Worm (Caenorhabditis elegans) whole organism, L1 larva: ENCODE data around the gene rike-1.

ENCODE experiments used
- C04F5.9 ChIP-seq: sonication (generic microtip); optimal IDR thresholded peaks from 2 replicates; lab custom pipeline; 2016; ENCODE audit warnings: missing genetic modification characterization, missing compliant biosample characterization
- C16A3.4 ChIP-seq: fragments of 150-350 bp; optimal IDR thresholded peaks from 2 replicates; lab custom pipeline; 2014; ENCODE audit warnings: missing biosample characterization, missing genetic modification characterization
- C34B4.2 ChIP-seq: sonication (generic microtip); optimal IDR thresholded peaks from 2 replicates; lab custom pipeline; 2017; ENCODE audit warnings: mild to moderate bottlenecking, missing genetic modification characterization, missing compliant biosample characterization
- Y116A8C.19 ChIP-seq: sonication (generic microtip); optimal IDR thresholded peaks from 2 replicates; lab custom pipeline; 2016; ENCODE audit warnings: missing compliant biosample characterization, missing genetic modification characterization, borderline replicate concordance
- alr-1 ChIP-seq: fragments of 200-800 bp; sonication (Bioruptor generic); optimal IDR thresholded peaks from 2 replicates; lab custom pipeline; 2018; ENCODE audit warnings: borderline replicate concordance, mild to moderate bottlenecking, missing genetic modification characterization, missing compliant biosample characterization
- ama-1 ChIP-seq: fragments of 150-350 bp; optimal IDR thresholded peaks from 2 replicates; lab custom pipeline; 2014
- blmp-1 ChIP-seq: fragments of 150-350 bp; optimal IDR thresholded peaks from 2 replicates; lab custom pipeline; 2014; ENCODE audit warnings: missing biosample characterization, missing genetic modification characterization
- ceh-63 ChIP-seq: fragments of 200-800 bp; sonication (Bioruptor generic); optimal IDR thresholded peaks from 2 replicates; lab custom pipeline; 2018; ENCODE audit warnings: mild to moderate bottlenecking, missing genetic modification characterization, missing compliant biosample characterization
- ceh-8 ChIP-seq: fragments of 200-800 bp; sonication (Bioruptor generic); optimal IDR thresholded peaks from 2 replicates; lab custom pipeline; 2018; ENCODE audit warnings: mild to moderate bottlenecking, missing genetic modification characterization, moderate library complexity, missing compliant biosample characterization
- ceh-90 ChIP-seq: sonication (generic microtip); optimal IDR thresholded peaks from 2 replicates; lab custom pipeline; 2016; ENCODE audit warnings: missing genetic modification characterization, missing compliant biosample characterization
- ces-1 ChIP-seq: fragments of 150-350 bp; optimal IDR thresholded peaks from 2 replicates; lab custom pipeline; 2014; ENCODE audit warnings: missing biosample characterization, missing genetic modification reagents, missing genetic modification characterization
- dsc-1 ChIP-seq: sonication (generic microtip); optimal IDR thresholded peaks from 2 replicates; lab custom pipeline; 2016; ENCODE audit warnings: mild to moderate bottlenecking, missing genetic modification characterization, missing compliant biosample characterization
- efl-1 ChIP-seq, 4 experiments: fragments of 150-350 bp; optimal IDR thresholded peaks in 3 of 4; peaks in 1 of 4; 1 replicate in 1 of 4; 2 replicates in 3 of 4; lab custom pipeline; 2014; ENCODE audit warnings: missing biosample characterization in 2 of 4, missing genetic modification characterization in 2 of 4, missing genetic modification reagents in 2 of 4
- egl-13 ChIP-seq: sonication (generic microtip); optimal IDR thresholded peaks from 2 replicates; lab custom pipeline; 2016; ENCODE audit warnings: missing genotype, missing genetic modification reagents, missing genetic modification characterization, missing compliant biosample characterization
- elt-2 ChIP-seq: sonication (generic microtip); optimal IDR thresholded peaks from 2 replicates; lab custom pipeline; 2016; ENCODE audit warnings: missing genetic modification characterization, mild to moderate bottlenecking, inconsistent platforms, missing compliant biosample characterization, missing genetic modification reagents
- fkh-10 ChIP-seq: sonication (generic microtip); optimal IDR thresholded peaks from 2 replicates; lab custom pipeline; 2017; ENCODE audit warnings: missing biosample characterization, missing genetic modification reagents, missing genetic modification characterization
- fkh-8 ChIP-seq: sonication (generic microtip); optimal IDR thresholded peaks from 2 replicates; lab custom pipeline; 2016; ENCODE audit warnings: mild to moderate bottlenecking, missing genetic modification characterization, missing compliant biosample characterization
- grh-1 ChIP-seq: fragments of 200-800 bp; sonication (Bioruptor generic); IDR thresholded peaks from 2 replicates; pipeline ENCODE4 v1.3.6; 2022; ENCODE audit warnings: missing genetic modification reagents, missing genetic modification characterization, missing compliant biosample characterization
- hpl-2 ChIP-seq: fragments of 150-350 bp; optimal IDR thresholded peaks from 2 replicates; lab custom pipeline; 2014; ENCODE audit warnings: missing biosample characterization, missing genetic modification reagents, missing genetic modification characterization
- irx-1 ChIP-seq: sonication (generic microtip); optimal IDR thresholded peaks from 2 replicates; lab custom pipeline; 2016; ENCODE audit warnings: missing genetic modification characterization, missing compliant biosample characterization
- jun-1 ChIP-seq: fragments of 150-350 bp; optimal IDR thresholded peaks from 2 replicates; lab custom pipeline; 2014; ENCODE audit warnings: missing biosample characterization, missing genetic modification reagents, missing genetic modification characterization
- lin-13 ChIP-seq: fragments of 150-350 bp; optimal IDR thresholded peaks from 2 replicates; lab custom pipeline; 2014; ENCODE audit warnings: missing biosample characterization, missing genetic modification reagents, missing genetic modification characterization
- lin-15B ChIP-seq: fragments of 150-350 bp; sonication (generic microtip); optimal IDR thresholded peaks from 3 replicates; lab custom pipeline; 2014; ENCODE audit warnings: missing biosample characterization, missing genetic modification characterization
- lin-35 ChIP-seq, 2 experiments: fragments of 150-350 bp; optimal IDR thresholded peaks; 2 replicates each; lab custom pipeline; 2014; ENCODE audit warnings: missing biosample characterization in 2 of 2, missing genetic modification characterization in 2 of 2, missing genetic modification reagents in 2 of 2
- lsy-2 ChIP-seq, 2 experiments: fragments of 150-350 bp; optimal IDR thresholded peaks; 2 replicates each; lab custom pipeline; 2014; ENCODE audit warnings: missing biosample characterization in 2 of 2, missing genetic modification characterization in 2 of 2
- mef-2 ChIP-seq: fragments of 150-350 bp; optimal IDR thresholded peaks from 2 replicates; lab custom pipeline; 2014; ENCODE audit warnings: missing biosample characterization, missing genetic modification characterization
- nhr-11 ChIP-seq: fragments of 150-350 bp; optimal IDR thresholded peaks from 2 replicates; lab custom pipeline; 2014; ENCODE audit warnings: missing biosample characterization, missing genetic modification characterization
- nhr-19 ChIP-seq: fragments of 200-800 bp; sonication (Bioruptor generic); conservative IDR thresholded peaks from 2 replicates; pipeline ENCODE4 v1.3.6; 2022; ENCODE audit warnings: missing genetic modification characterization, missing compliant biosample characterization
- nhr-20 ChIP-seq: sonication (generic microtip); optimal IDR thresholded peaks from 2 replicates; lab custom pipeline; 2016; ENCODE audit warnings: mild to moderate bottlenecking, missing genetic modification characterization, missing compliant biosample characterization
- nhr-237 ChIP-seq: fragments of 150-350 bp; optimal IDR thresholded peaks from 2 replicates; lab custom pipeline; 2014; ENCODE audit warnings: missing biosample characterization, missing genetic modification characterization
- nhr-47 ChIP-seq: sonication (generic microtip); optimal IDR thresholded peaks from 2 replicates; lab custom pipeline; 2016; ENCODE audit warnings: mild to moderate bottlenecking, missing genetic modification characterization, moderate library complexity, missing compliant biosample characterization
- nhr-71 ChIP-seq: sonication (generic microtip); optimal IDR thresholded peaks from 2 replicates; lab custom pipeline; 2016; ENCODE audit warnings: mild to moderate bottlenecking, missing genetic modification characterization, moderate library complexity, missing compliant biosample characterization
- nhr-85 ChIP-seq: sonication (generic microtip); peaks from one replicate; lab custom pipeline; 2016; ENCODE audit warnings: missing genetic modification characterization, inconsistent platforms, missing compliant biosample characterization
- pax-3 ChIP-seq: fragments of 200-800 bp; sonication (Bioruptor generic); optimal IDR thresholded peaks from 2 replicates; lab custom pipeline; 2018; ENCODE audit warnings: mild to moderate bottlenecking, missing genetic modification characterization, moderate library complexity, missing compliant biosample characterization
- rnt-1 ChIP-seq: sonication (generic microtip); optimal IDR thresholded peaks from 2 replicates; lab custom pipeline; 2016; ENCODE audit warnings: mild to moderate bottlenecking, missing genetic modification characterization, moderate library complexity, missing compliant biosample characterization
- snu-23 ChIP-seq: sonication (generic microtip); optimal IDR thresholded peaks from 2 replicates; lab custom pipeline; 2016; ENCODE audit warnings: missing genetic modification characterization, missing compliant biosample characterization
- sox-4 ChIP-seq: sonication (generic microtip); optimal IDR thresholded peaks from 2 replicates; lab custom pipeline; 2016; ENCODE audit warnings: missing genetic modification characterization, missing compliant biosample characterization
- sup-37 ChIP-seq: fragments of 200-800 bp; sonication (Bioruptor generic); optimal IDR thresholded peaks from 2 replicates; lab custom pipeline; 2018; ENCODE audit warnings: mild to moderate bottlenecking, missing genetic modification characterization, missing compliant biosample characterization
- swsn-7 ChIP-seq: sonication (generic microtip); optimal IDR thresholded peaks from 2 replicates; lab custom pipeline; 2016; ENCODE audit warnings: missing genetic modification characterization, missing compliant biosample characterization
- tlp-1 ChIP-seq: fragments of 150-350 bp; optimal IDR thresholded peaks from 2 replicates; lab custom pipeline; 2014; ENCODE audit warnings: missing biosample characterization, missing genetic modification characterization
- unc-30 ChIP-seq: sonication (generic microtip); optimal IDR thresholded peaks from 2 replicates; lab custom pipeline; 2017; ENCODE audit warnings: missing biosample characterization, missing genetic modification characterization
- vab-15 ChIP-seq: sonication (generic microtip); optimal IDR thresholded peaks from 2 replicates; lab custom pipeline; 2017; ENCODE audit warnings: missing genotype, mild to moderate bottlenecking, missing genetic modification characterization, missing compliant biosample characterization
- zag-1 ChIP-seq: fragments of 150-350 bp; optimal IDR thresholded peaks from 2 replicates; lab custom pipeline; 2014; ENCODE audit warnings: missing biosample characterization, missing genetic modification characterization

The rike-1 gene

DNA sequence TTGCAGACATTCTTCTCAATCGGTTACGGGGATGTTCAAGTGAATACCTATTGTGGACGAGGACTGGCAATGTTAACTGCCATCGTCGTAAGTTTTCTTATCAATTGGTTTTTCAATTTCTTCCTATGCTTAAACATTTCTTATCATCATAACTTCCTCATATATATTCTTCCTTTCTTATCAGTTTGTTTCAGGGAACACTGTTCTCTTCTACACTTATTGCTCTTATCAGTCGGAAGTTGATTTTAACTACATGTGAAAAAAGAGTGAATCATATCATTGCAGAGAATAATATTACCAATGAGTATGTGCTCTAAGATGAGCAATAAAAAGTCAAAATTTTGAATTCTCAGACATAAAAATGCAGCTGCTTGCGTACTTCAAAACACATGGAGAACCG, 3.5 kb downstream of the rike-1 start:
- peak in 1 of 2 experiments; percentile 3 for TF ChIP-seq lsy-2 (tag; optimal IDR thresholded peaks at IDR 0.05; lab: Kevin White, UChicago)
- TF ChIP-seq irx-1 (tag; lab: Kevin White, UChicago), result no peak
- peak; percentile 21 for TF ChIP-seq jun-1 (tag; lab: Kevin White, UChicago)
- TF ChIP-seq efl-1 (optimal IDR thresholded peaks at IDR 0.05; lab: Kevin White, UChicago), result no peak
- peak in 1 of 2 experiments; percentile 85 for TF ChIP-seq efl-1 (GFP tag; optimal IDR thresholded peaks at IDR 0.05 in 1 of 2; lab: Kevin White, UChicago)
- TF ChIP-seq dsc-1 (tag; lab: Kevin White, UChicago), result no peak
- TF ChIP-seq hpl-2 (GFP tag; lab: Kevin White, UChicago), result no peak
- TF ChIP-seq fkh-8, result no peak
- TF ChIP-seq elt-2 (tag; lab: Kevin White, UChicago), result peak; percentile 64
- no peak for TF ChIP-seq unc-30 (tag; lab: Kevin White, UChicago)
- TF ChIP-seq ceh-8, result no peak
- TF ChIP-seq rnt-1, result no peak
- no peak for TF ChIP-seq Y116A8C.19
- TF ChIP-seq blmp-1 (tag; lab: Kevin White, UChicago), result no peak
- TF ChIP-seq lin-15B (tag; lab: Kevin White, UChicago), result no peak
- TF ChIP-seq nhr-47 (tag; lab: Kevin White, UChicago), result no peak
- TF ChIP-seq ama-1 (lab: Kevin White, UChicago), result no peak
- TF ChIP-seq sup-37, result no peak
- TF ChIP-seq C34B4.2 (tag; lab: Kevin White, UChicago), result no peak
- no peak for TF ChIP-seq nhr-19 (GFP tag; lab: Robert Waterston, UW)
- no peak for TF ChIP-seq fkh-10 (GFP tag; lab: Kevin White, UChicago)
- TF ChIP-seq nhr-11 (tag; lab: Kevin White, UChicago), result no peak
- TF ChIP-seq nhr-85 (tag; lab: Kevin White, UChicago), result no peak
- TF ChIP-seq snu-23 (GFP tag; lab: Kevin White, UChicago), result no peak
- TF ChIP-seq nhr-237 (tag; lab: Kevin White, UChicago), result no peak
- no peak for TF ChIP-seq tlp-1 (tag; lab: Kevin White, UChicago)
- TF ChIP-seq C04F5.9, result no peak
- no peak for TF ChIP-seq ceh-90

DNA sequence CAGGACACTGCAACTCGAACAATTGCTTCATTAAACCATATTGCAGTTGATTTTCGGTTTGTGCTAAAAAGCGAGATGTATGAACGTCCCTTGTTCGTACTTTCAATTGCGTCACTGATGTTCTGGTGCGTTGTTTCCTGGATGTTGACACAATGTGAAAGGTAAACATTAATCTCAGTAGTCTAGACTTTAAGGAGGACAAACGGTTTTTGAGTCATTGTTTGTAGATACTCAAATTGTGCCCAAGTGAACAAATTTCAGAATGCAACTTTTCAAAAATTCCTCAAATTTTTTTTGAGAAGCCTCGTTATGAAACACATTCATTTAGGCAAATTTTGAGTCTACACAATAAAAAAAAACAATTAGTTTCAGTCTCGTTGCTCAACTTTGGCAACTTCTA, 4.7 kb downstream of the rike-1 start:
- no peak for TF ChIP-seq efl-1 (optimal IDR thresholded peaks at IDR 0.05; lab: Kevin White, UChicago)
- peak in 1 of 2 experiments; percentile 11 for TF ChIP-seq efl-1 (GFP tag; optimal IDR thresholded peaks at IDR 0.05 in 1 of 2; lab: Kevin White, UChicago)
- no peak for TF ChIP-seq rnt-1
- TF ChIP-seq, all 84 proteins: peak for 1

DNA sequence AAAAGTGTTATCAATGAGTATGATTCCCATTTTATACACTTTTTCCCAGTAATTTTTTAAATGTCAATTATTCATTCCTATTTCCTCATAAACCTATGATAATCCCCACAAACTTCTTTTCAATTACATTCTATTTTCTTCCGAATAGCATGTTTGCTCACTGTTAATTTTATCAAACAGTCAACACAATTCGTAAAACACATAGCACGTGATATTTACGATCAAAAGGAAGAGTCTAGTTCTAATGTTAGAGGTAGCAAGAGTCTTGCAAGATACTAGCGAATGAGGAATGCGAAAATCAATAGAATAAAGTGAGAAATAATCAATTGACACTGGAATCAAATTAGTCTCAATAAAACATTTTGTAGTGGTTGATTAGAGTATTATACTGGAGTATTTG, 6.3 kb downstream of the rike-1 start:
- TF ChIP-seq lin-13 (GFP tag; lab: Kevin White, UChicago) (no peak), sox-4 (tag; lab: Kevin White, UChicago) (no peak), nhr-20 (peak; percentile 64)

DNA sequence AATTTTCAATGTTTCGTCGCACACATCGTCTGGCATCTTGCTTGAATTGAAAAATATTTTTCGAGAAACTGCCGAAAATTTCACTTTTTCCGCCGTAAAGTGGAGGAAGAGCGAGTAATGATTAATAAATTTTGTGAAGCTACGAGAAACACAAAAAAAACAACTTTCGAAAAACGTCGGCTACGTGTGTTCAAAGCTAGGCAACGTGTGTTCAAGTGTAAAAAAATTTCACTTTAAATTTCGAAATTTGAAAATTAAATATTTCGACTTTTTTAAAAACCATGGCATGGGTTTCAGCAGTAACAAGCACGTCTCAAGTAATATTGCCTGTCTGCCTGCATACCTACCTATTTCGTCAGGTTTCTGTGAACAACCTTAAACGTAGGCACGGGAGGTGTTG, 9.4 kb downstream of the rike-1 start, which contains the start of gene tag-191:
TSS of gene tag-191 (minus strand) at position 101 of the 400 bp plus-strand sequence.
- TF ChIP-seq swsn-7 (tag; lab: Kevin White, UChicago), result no peak
- no peak for TF ChIP-seq nhr-237 (tag; lab: Kevin White, UChicago)
- no peak for TF ChIP-seq lin-35 (GFP tag; optimal IDR thresholded peaks at IDR 0.05; lab: Kevin White, UChicago)
- TF ChIP-seq egl-13, result no peak
- no peak for TF ChIP-seq ceh-90
- TF ChIP-seq ces-1 (GFP tag; lab: Kevin White, UChicago), result no peak
- TF ChIP-seq alr-1 (tag; lab: Kevin White, UChicago), result no peak
- no peak for TF ChIP-seq zag-1 (tag; lab: Kevin White, UChicago)
- no peak for TF ChIP-seq mef-2 (tag; lab: Kevin White, UChicago)
- no peak for TF ChIP-seq vab-15
- TF ChIP-seq C16A3.4 (tag; lab: Kevin White, UChicago), result no peak
- TF ChIP-seq ceh-63 (GFP tag; lab: Kevin White, UChicago), result no peak
- no peak for TF ChIP-seq nhr-71 (tag; lab: Kevin White, UChicago)
- no peak for TF ChIP-seq grh-1
- no peak for TF ChIP-seq pax-3 (tag; lab: Kevin White, UChicago)
